Worm (Caenorhabditis elegans): ENCODE measurements around the gene M03B6.5.

The M03B6.5 gene

DNA sequence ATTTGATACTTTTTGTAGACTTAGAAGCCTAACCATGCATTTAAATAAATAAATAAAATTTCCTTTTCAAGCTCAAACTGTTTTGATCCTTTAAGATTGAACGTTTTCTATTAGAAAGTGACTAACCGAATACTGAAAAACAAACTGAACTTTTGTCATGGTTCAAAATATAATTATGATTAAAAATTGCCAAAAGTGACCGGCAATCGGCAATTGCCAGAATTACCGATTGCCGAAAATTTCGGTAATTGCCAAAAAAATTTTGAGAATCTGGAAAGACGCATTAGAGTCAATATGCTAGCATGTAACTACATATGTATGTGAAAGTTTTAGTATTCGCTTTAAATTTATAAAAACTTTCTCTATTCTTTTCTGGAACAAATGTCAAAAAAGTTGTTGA, at the start of gene M03B6.5:
M03B6.5 (plus strand) TSS at position 301 of the 400 bp plus-strand sequence.
- no peak for TF ChIP-seq tab-1 (GFP tag; IDR thresholded peaks at IDR 0.05)

- no peak for TF ChIP-seq tab-1 (GFP tag; IDR thresholded peaks at IDR 0.05)
- TF ChIP-seq ref-1 (GFP tag; conservative IDR thresholded peaks at IDR 0.05): no peak
- no peak for TF ChIP-seq klf-2 (GFP tag; conservative IDR thresholded peaks at IDR 0.05)
- TF ChIP-seq cog-1 (tag; optimal IDR thresholded peaks at IDR 0.05): no peak
- TF ChIP-seq med-1 (GFP tag; optimal IDR thresholded peaks at IDR 0.05; ENCODE audit: insufficient read depth): no peak
- TF ChIP-seq ztf-29 (GFP tag; IDR thresholded peaks at IDR 0.05): no peak
- no peak for TF ChIP-seq flt-1 (GFP tag; IDR thresholded peaks at IDR 0.05)
- TF ChIP-seq T22C8.4 (GFP tag; IDR thresholded peaks at IDR 0.05): no peak
These were observed 40.5 kb upstream of the M03B6.5 start for ce11 chrX:13803246-13803645.

ce11 chrX:13809773-13810172, 34.0 kb upstream of the M03B6.5 start, which contains the start of gene obr-3:
obr-3 (minus strand) TSS chrX:13809873.
- no peak for TF ChIP-seq ztf-29 (GFP tag; IDR thresholded peaks at IDR 0.05)
- no peak for TF ChIP-seq med-1 (GFP tag; optimal IDR thresholded peaks at IDR 0.05; ENCODE audit: insufficient read depth)
- no peak for TF ChIP-seq T22C8.4 (GFP tag; IDR thresholded peaks at IDR 0.05)
- TF ChIP-seq ref-1 (GFP tag; conservative IDR thresholded peaks at IDR 0.05): no peak
- no peak for TF ChIP-seq klf-2 (GFP tag; conservative IDR thresholded peaks at IDR 0.05)
- no peak for TF ChIP-seq ztf-23 (GFP tag; IDR thresholded peaks at IDR 0.05)
- TF ChIP-seq flt-1 (GFP tag; IDR thresholded peaks at IDR 0.05): no peak
- no peak for TF ChIP-seq tab-1 (GFP tag; IDR thresholded peaks at IDR 0.05)
- no peak for TF ChIP-seq cog-1 (tag; optimal IDR thresholded peaks at IDR 0.05)

DNA sequence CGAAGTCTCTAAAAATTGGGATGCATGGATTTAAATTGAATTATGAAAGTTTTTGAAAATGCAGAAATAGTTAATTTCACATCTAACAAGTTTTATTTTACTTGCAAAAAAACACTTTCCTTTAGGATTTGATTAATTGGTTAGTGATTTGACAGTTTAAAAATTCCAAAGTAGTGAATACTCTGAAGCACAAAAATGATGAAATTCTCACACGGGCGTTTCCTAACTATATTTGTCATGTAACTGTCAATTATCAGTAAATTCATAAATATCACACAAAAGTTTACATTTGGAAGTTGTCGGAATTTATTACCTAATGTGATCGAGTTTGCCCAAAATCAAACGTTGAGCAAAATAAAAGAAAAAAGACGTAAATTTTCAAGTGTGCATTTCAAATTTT, 32.6 kb upstream of the M03B6.5 start:
- TF ChIP-seq tab-1 (GFP tag; IDR thresholded peaks at IDR 0.05) (no peak), klf-2 (GFP tag; conservative IDR thresholded peaks at IDR 0.05) (no peak), cog-1 (tag; optimal IDR thresholded peaks at IDR 0.05) (no peak)

ce11 chrX:13811929-13812328, 31.8 kb upstream of the M03B6.5 start:
- TF ChIP-seq flt-1 (GFP tag; IDR thresholded peaks at IDR 0.05) (no peak), ref-1 (GFP tag; conservative IDR thresholded peaks at IDR 0.05) (no peak), tab-1 (GFP tag; IDR thresholded peaks at IDR 0.05) (no peak), ztf-29 (GFP tag; IDR thresholded peaks at IDR 0.05) (no peak), med-1 (GFP tag; optimal IDR thresholded peaks at IDR 0.05; ENCODE audit: insufficient read depth) (no peak), T22C8.4 (GFP tag; IDR thresholded peaks at IDR 0.05) (no peak), cog-1 (tag; optimal IDR thresholded peaks at IDR 0.05) (no peak), ztf-23 (GFP tag; IDR thresholded peaks at IDR 0.05) (no peak)

DNA sequence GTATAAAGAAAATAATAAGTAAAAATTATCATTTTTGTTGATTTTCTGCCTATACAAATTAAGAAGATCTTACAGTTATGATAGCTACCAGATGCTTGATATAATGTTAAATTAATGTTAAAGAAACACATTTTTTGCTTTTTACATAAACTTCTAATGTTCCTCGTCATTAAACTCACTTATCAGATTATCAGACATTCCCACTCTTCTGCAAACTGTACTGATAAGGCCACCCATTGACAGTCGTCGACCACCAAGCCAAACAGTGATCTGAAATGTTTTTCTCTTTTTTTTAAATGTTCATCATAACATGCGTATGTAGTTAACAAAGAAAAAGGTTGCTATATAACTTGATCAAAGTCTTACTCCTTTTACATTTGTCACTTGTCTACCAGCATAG, 25.0 kb upstream of the M03B6.5 start:
- TF ChIP-seq ref-1 (GFP tag; conservative IDR thresholded peaks at IDR 0.05): no peak
- no peak for TF ChIP-seq flt-1 (GFP tag; IDR thresholded peaks at IDR 0.05)
- TF ChIP-seq T22C8.4 (GFP tag; IDR thresholded peaks at IDR 0.05): no peak
- no peak for TF ChIP-seq klf-2 (GFP tag; conservative IDR thresholded peaks at IDR 0.05)
- no peak for TF ChIP-seq med-1 (GFP tag; optimal IDR thresholded peaks at IDR 0.05; ENCODE audit: insufficient read depth)
- no peak for TF ChIP-seq cog-1 (tag; optimal IDR thresholded peaks at IDR 0.05)
- no peak for TF ChIP-seq ztf-23 (GFP tag; IDR thresholded peaks at IDR 0.05)
- no peak for TF ChIP-seq tab-1 (GFP tag; IDR thresholded peaks at IDR 0.05)
- no peak for TF ChIP-seq ztf-29 (GFP tag; IDR thresholded peaks at IDR 0.05)

- no peak for TF ChIP-seq cog-1 (tag; optimal IDR thresholded peaks at IDR 0.05)
- TF ChIP-seq tab-1 (GFP tag; IDR thresholded peaks at IDR 0.05): no peak
These were observed 20.3 kb upstream of the M03B6.5 start, which contains the start of gene twk-23 for ce11 chrX:13823482-13823881. twk-23 (minus strand) TSS chrX:13823582.

- TF ChIP-seq ztf-29 (GFP tag; IDR thresholded peaks at IDR 0.05): no peak
- TF ChIP-seq tab-1 (GFP tag; IDR thresholded peaks at IDR 0.05): no peak
- no peak for TF ChIP-seq klf-2 (GFP tag; conservative IDR thresholded peaks at IDR 0.05)
- no peak for TF ChIP-seq T22C8.4 (GFP tag; IDR thresholded peaks at IDR 0.05)
- TF ChIP-seq ztf-23 (GFP tag; IDR thresholded peaks at IDR 0.05): no peak
- no peak for TF ChIP-seq flt-1 (GFP tag; IDR thresholded peaks at IDR 0.05)
- no peak for TF ChIP-seq ref-1 (GFP tag; conservative IDR thresholded peaks at IDR 0.05)
- no peak for TF ChIP-seq cog-1 (tag; optimal IDR thresholded peaks at IDR 0.05)
- TF ChIP-seq med-1 (GFP tag; optimal IDR thresholded peaks at IDR 0.05; ENCODE audit: insufficient read depth): no peak
These were observed 10.3 kb upstream of the M03B6.5 start for ce11 chrX:13833448-13833847.

DNA sequence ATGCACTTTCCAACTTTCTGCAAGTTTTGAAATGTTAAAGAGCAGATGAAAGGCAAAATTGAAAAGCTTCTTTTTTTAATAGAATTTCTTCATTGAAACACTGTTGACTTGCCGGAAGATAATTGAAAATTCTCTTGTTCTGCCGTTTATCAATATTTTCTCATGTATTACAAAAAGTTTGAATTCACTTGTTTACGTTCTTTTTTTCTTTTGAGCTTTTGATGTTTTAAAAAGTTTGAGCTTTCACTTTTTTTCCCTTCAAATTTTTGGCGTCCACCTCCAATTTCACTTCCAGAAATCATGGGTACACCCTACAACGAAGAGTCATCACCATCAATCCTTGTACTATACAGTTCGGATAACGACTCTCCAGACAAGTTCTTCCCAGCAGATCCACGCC, 9.6 kb upstream of the M03B6.5 start, which contains the start of gene F19D8.2:
F19D8.2 (plus strand) TSS at position 301 of the 400 bp plus-strand sequence.
- TF ChIP-seq ref-1 (GFP tag; conservative IDR thresholded peaks at IDR 0.05): no peak
- TF ChIP-seq ztf-23 (GFP tag; IDR thresholded peaks at IDR 0.05): no peak
- TF ChIP-seq T22C8.4 (GFP tag; IDR thresholded peaks at IDR 0.05): no peak
- TF ChIP-seq med-1 (GFP tag; optimal IDR thresholded peaks at IDR 0.05; ENCODE audit: insufficient read depth): no peak
- TF ChIP-seq klf-2 (GFP tag; conservative IDR thresholded peaks at IDR 0.05): no peak
- TF ChIP-seq tab-1 (GFP tag; IDR thresholded peaks at IDR 0.05): no peak
- TF ChIP-seq cog-1 (tag; optimal IDR thresholded peaks at IDR 0.05): no peak
- TF ChIP-seq flt-1 (GFP tag; IDR thresholded peaks at IDR 0.05): no peak
- no peak for TF ChIP-seq ztf-29 (GFP tag; IDR thresholded peaks at IDR 0.05)

DNA sequence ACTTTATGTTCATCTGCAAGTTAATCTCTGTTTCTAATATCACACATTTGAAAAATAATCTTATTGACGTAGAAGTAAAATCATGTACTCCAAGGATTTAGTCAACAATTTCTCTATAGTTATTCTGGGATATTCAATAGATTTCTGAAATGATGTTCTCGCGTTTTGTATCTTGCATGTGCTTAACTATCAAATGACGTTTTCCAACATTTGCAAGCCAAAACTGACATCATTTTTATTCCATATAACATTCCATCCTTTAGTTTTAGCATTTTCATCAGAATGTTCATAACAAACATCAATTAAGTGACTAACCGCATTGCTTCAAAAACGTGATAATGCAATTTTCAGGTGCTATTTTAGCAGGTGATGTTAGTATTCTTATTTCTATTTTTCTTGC, 5.8 kb upstream of the M03B6.5 start:
- no peak for TF ChIP-seq T22C8.4 (GFP tag; IDR thresholded peaks at IDR 0.05)
- no peak for TF ChIP-seq ztf-23 (GFP tag; IDR thresholded peaks at IDR 0.05)
- no peak for TF ChIP-seq cog-1 (tag; optimal IDR thresholded peaks at IDR 0.05)
- TF ChIP-seq tab-1 (GFP tag; IDR thresholded peaks at IDR 0.05): no peak
- TF ChIP-seq flt-1 (GFP tag; IDR thresholded peaks at IDR 0.05): no peak
- no peak for TF ChIP-seq ztf-29 (GFP tag; IDR thresholded peaks at IDR 0.05)
- TF ChIP-seq med-1 (GFP tag; optimal IDR thresholded peaks at IDR 0.05; ENCODE audit: insufficient read depth): no peak
- TF ChIP-seq ref-1 (GFP tag; conservative IDR thresholded peaks at IDR 0.05): no peak
- TF ChIP-seq klf-2 (GFP tag; conservative IDR thresholded peaks at IDR 0.05): no peak

DNA sequence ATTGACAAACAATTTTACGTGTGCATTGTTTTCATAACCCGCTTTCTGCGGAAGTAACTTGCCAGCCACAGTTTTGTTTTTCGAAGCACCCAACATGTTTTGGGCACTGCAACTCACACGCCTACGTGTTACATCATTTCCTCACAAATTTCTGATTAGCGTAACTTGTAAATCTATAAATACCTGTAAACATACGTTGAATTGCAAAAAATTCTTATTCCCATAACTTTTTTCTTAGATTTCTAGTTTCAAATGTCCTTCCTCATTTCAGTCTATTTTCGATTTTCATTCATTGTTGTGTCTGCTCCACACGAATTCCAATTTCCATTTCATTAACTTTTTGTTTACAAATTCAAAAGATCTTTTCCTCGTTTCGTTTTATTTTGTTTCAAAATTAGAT, 3.4 kb upstream of the M03B6.5 start:
- TF ChIP-seq ztf-23 (GFP tag; IDR thresholded peaks at IDR 0.05) (no peak), klf-2 (GFP tag; conservative IDR thresholded peaks at IDR 0.05) (no peak), ztf-29 (GFP tag; IDR thresholded peaks at IDR 0.05) (no peak), tab-1 (GFP tag; IDR thresholded peaks at IDR 0.05) (no peak), flt-1 (GFP tag; IDR thresholded peaks at IDR 0.05) (no peak)

Measured in whole organism, midembryonic.